Fruit fly (Drosophila melanogaster) whole organism, embryonic: Measurements from ENCODE around the gene Naa20A.

Experiments
- CG10654 ChIP-seq: fragments of 200-800 bp; sonication (Bioruptor generic); optimal IDR thresholded peaks from 2 replicates; lab custom pipeline; 2016; ENCODE audit warnings: missing biosample characterization, missing genetic modification characterization
- CG11093 ChIP-seq: fragments of 200-800 bp; sonication (Bioruptor generic); IDR thresholded peaks from 3 replicates; pipeline ENCODE4 v1.3.6; 2022; ENCODE audit warnings: missing biosample characterization, missing genetic modification characterization
- CG12236 ChIP-seq: fragments of 200-800 bp; sonication (Bioruptor generic); optimal IDR thresholded peaks from 2 replicates; lab custom pipeline; 2016; ENCODE audit warnings: missing biosample characterization, missing genetic modification characterization
- CG12769 ChIP-seq: fragments of 200-800 bp; sonication (Bioruptor generic); optimal IDR thresholded peaks from 2 replicates; lab custom pipeline; 2019; ENCODE audit warnings: missing biosample characterization, mild to moderate bottlenecking, missing genetic modification characterization, moderate library complexity
- CG16813 ChIP-seq: fragments of 200-800 bp; sonication (Bioruptor generic); IDR thresholded peaks from 3 replicates; pipeline ENCODE4 v1.3.6; 2022; ENCODE audit warnings: missing biosample characterization, missing genetic modification characterization; ENCODE audit not compliant: partially characterized antibody
- CG17359 ChIP-seq: fragments of 200-800 bp; sonication (Bioruptor generic); optimal IDR thresholded peaks from 3 replicates; lab custom pipeline; 2018; ENCODE audit warnings: missing biosample characterization, mild to moderate bottlenecking, missing genetic modification characterization, moderate library complexity
- CG1792 ChIP-seq: fragments of 200-800 bp; sonication (Bioruptor generic); optimal IDR thresholded peaks from 2 replicates; lab custom pipeline; 2016; ENCODE audit warnings: missing biosample characterization, missing genetic modification characterization
- CG18599 ChIP-seq: fragments of 200-800 bp; sonication (Bioruptor generic); optimal IDR thresholded peaks from 3 replicates; lab custom pipeline; 2017; ENCODE audit warnings: missing biosample characterization, missing genetic modification characterization, mild to moderate bottlenecking, moderate library complexity, missing genetic modification reagents
- CG2712 ChIP-seq: fragments of 200-800 bp; optimal IDR thresholded peaks from 3 replicates; lab custom pipeline; 2019; ENCODE audit warnings: missing biosample characterization, mild to moderate bottlenecking, missing genetic modification characterization, moderate library complexity
- CG30403 ChIP-seq: fragments of 200-800 bp; sonication (Bioruptor generic); optimal IDR thresholded peaks from 3 replicates; lab custom pipeline; 2016; ENCODE audit warnings: missing biosample characterization, missing genetic modification characterization
- CG6813 ChIP-seq: fragments of 200-800 bp; sonication (Bioruptor generic); optimal IDR thresholded peaks from 2 replicates; lab custom pipeline; 2017; ENCODE audit warnings: missing biosample characterization, missing genetic modification characterization, mild to moderate bottlenecking, moderate library complexity, missing genetic modification reagents
- CG7839 ChIP-seq: fragments of 200-800 bp; sonication (Bioruptor generic); optimal IDR thresholded peaks from 3 replicates; lab custom pipeline; 2018; ENCODE audit warnings: missing biosample characterization, mild to moderate bottlenecking, missing genetic modification characterization, moderate library complexity
- CG7987 ChIP-seq: fragments of 200-800 bp; sonication (Bioruptor generic); optimal IDR thresholded peaks from 2 replicates; lab custom pipeline; 2018; ENCODE audit warnings: missing biosample characterization, mild to moderate bottlenecking, missing genetic modification characterization, moderate library complexity
- Deaf1 ChIP-seq: fragments of 200-800 bp; optimal IDR thresholded peaks from 3 replicates; lab custom pipeline; 2019; ENCODE audit warnings: missing biosample characterization, mild to moderate bottlenecking, missing genetic modification characterization, moderate library complexity
- Fer1 ChIP-seq: fragments of 200-800 bp; sonication (Bioruptor generic); optimal IDR thresholded peaks from 2 replicates; lab custom pipeline; 2017; ENCODE audit warnings: missing biosample characterization, mild to moderate bottlenecking, missing genetic modification characterization
- Fer2 ChIP-seq: fragments of 200-800 bp; sonication (Bioruptor generic); optimal IDR thresholded peaks from 2 replicates; lab custom pipeline; 2018; ENCODE audit warnings: missing biosample characterization, mild to moderate bottlenecking, missing genetic modification characterization, moderate library complexity
- HLH4C ChIP-seq: fragments of 200-800 bp; sonication (Bioruptor generic); IDR thresholded peaks from 3 replicates; pipeline ENCODE4 v1.3.6; 2022; ENCODE audit warnings: missing biosample characterization, missing genetic modification characterization; ENCODE audit not compliant: partially characterized antibody
- HLHmδ ChIP-seq: fragments of 200-800 bp; sonication (Bioruptor generic); optimal IDR thresholded peaks from 2 replicates; lab custom pipeline; 2018; ENCODE audit warnings: missing biosample characterization, mild to moderate bottlenecking, missing genetic modification characterization, moderate library complexity
- Jarid2 ChIP-seq: fragments of 200-800 bp; sonication (Bioruptor generic); optimal IDR thresholded peaks from 3 replicates; lab custom pipeline; 2017; ENCODE audit warnings: mild to moderate bottlenecking, missing biosample characterization, missing genetic modification reagents, missing genetic modification characterization
- Kr ChIP-seq: fragments of 200-800 bp; sonication (Bioruptor generic); optimal IDR thresholded peaks from 2 replicates; lab custom pipeline; 2017; ENCODE audit warnings: missing biosample characterization, mild to moderate bottlenecking, missing genetic modification characterization
- MESR4 ChIP-seq: fragments of 200-800 bp; sonication (Bioruptor generic); optimal IDR thresholded peaks from 2 replicates; lab custom pipeline; 2018; ENCODE audit warnings: missing biosample characterization, mild to moderate bottlenecking, missing genetic modification characterization, moderate library complexity
- Max ChIP-seq: fragments of 200-800 bp; sonication (Bioruptor generic); optimal IDR thresholded peaks from 2 replicates; lab custom pipeline; 2016; ENCODE audit warnings: missing biosample characterization, mild to moderate bottlenecking, missing genetic modification characterization
- Oaz ChIP-seq: fragments of 200-800 bp; sonication (Bioruptor generic); IDR thresholded peaks from 2 replicates; pipeline ENCODE4 v1.3.6; 2022; ENCODE audit warnings: missing biosample characterization, missing genetic modification characterization
- Opbp ChIP-seq: fragments of 200-800 bp; sonication (Bioruptor generic); IDR thresholded peaks from 3 replicates; pipeline ENCODE4 v1.3.6; 2022; ENCODE audit warnings: missing biosample characterization, missing genetic modification characterization; ENCODE audit not compliant: partially characterized antibody
- Sin3A ChIP-seq: fragments of >200 bp; optimal IDR thresholded peaks from 2 replicates; lab custom pipeline; 2018
- aop ChIP-seq: fragments of 200-800 bp; sonication (Bioruptor generic); IDR thresholded peaks from 2 replicates; pipeline ENCODE4 v1.3.6; 2022; ENCODE audit warnings: missing biosample characterization, missing genetic modification characterization
- bbx ChIP-seq: fragments of 200-800 bp; sonication (Bioruptor generic); IDR thresholded peaks from 2 replicates; pipeline ENCODE4 v1.3.6; 2022; ENCODE audit warnings: missing biosample characterization, missing genetic modification characterization; ENCODE audit not compliant: partially characterized antibody
- bigmax ChIP-seq: fragments of 200-800 bp; sonication (Bioruptor generic); optimal IDR thresholded peaks from 2 replicates; lab custom pipeline; 2018; ENCODE audit warnings: missing biosample characterization, mild to moderate bottlenecking, missing genetic modification characterization
- chm ChIP-seq: fragments of 200-800 bp; sonication (Bioruptor generic); IDR thresholded peaks from 2 replicates; pipeline ENCODE4 v1.3.6; 2022; ENCODE audit warnings: missing biosample characterization, missing genetic modification characterization
- ci ChIP-seq: fragments of 200-800 bp; sonication (Bioruptor generic); IDR thresholded peaks from 3 replicates; pipeline ENCODE4 v1.3.6; 2022; ENCODE audit warnings: missing biosample characterization, missing genetic modification characterization
- cwo ChIP-seq: fragments of 200-800 bp; sonication (Bioruptor generic); optimal IDR thresholded peaks from 3 replicates; lab custom pipeline; 2017; ENCODE audit warnings: missing biosample characterization, missing genetic modification characterization, mild to moderate bottlenecking, moderate library complexity, missing genetic modification reagents
- dm ChIP-seq: fragments of 200-800 bp; sonication (Bioruptor generic); optimal IDR thresholded peaks from 3 replicates; lab custom pipeline; 2016; ENCODE audit warnings: missing biosample characterization, missing genetic modification characterization
- fru ChIP-seq: fragments of >200 bp; optimal IDR thresholded peaks from 2 replicates; lab custom pipeline; 2017
- inv ChIP-seq: fragments of 200-800 bp; sonication (Bioruptor generic); IDR thresholded peaks from 2 replicates; pipeline ENCODE4 v1.3.6; 2022; ENCODE audit warnings: missing biosample characterization, missing genetic modification characterization; ENCODE audit not compliant: partially characterized antibody
- kah ChIP-seq: fragments of 200-800 bp; sonication (Bioruptor generic); optimal IDR thresholded peaks from 2 replicates; lab custom pipeline; 2018; ENCODE audit warnings: missing biosample characterization, mild to moderate bottlenecking, missing genetic modification characterization
- lilli ChIP-seq: fragments of 200-800 bp; sonication (Bioruptor generic); optimal IDR thresholded peaks from 3 replicates; lab custom pipeline; 2016; ENCODE audit warnings: missing biosample characterization, missing genetic modification characterization
- onecut ChIP-seq: fragments of 200-800 bp; sonication (Bioruptor generic); IDR thresholded peaks from 2 replicates; pipeline ENCODE4 v1.3.6; 2022; ENCODE audit warnings: missing biosample characterization, missing genetic modification characterization
- org-1 ChIP-seq: fragments of 200-800 bp; sonication (Bioruptor generic); optimal IDR thresholded peaks from 2 replicates; lab custom pipeline; 2017; ENCODE audit warnings: missing biosample characterization, missing genetic modification characterization
- sens ChIP-seq: fragments of 200-800 bp; sonication (Bioruptor generic); peaks from one replicate; lab custom pipeline; 2016; ENCODE audit warnings: missing biosample characterization, missing genetic modification characterization
- sna ChIP-seq: fragments of 200-800 bp; sonication (Bioruptor generic); IDR thresholded peaks from 2 replicates; pipeline ENCODE4 v1.3.6; 2022; ENCODE audit warnings: missing biosample characterization, missing genetic modification characterization; ENCODE audit not compliant: partially characterized antibody
- tna ChIP-seq: fragments of 200-800 bp; sonication (Bioruptor generic); IDR thresholded peaks from 2 replicates; pipeline ENCODE4 v1.3.6; 2022; ENCODE audit warnings: missing biosample characterization, missing genetic modification characterization; ENCODE audit not compliant: partially characterized antibody
- trem ChIP-seq: fragments of 200-800 bp; optimal IDR thresholded peaks from 3 replicates; lab custom pipeline; 2019; ENCODE audit warnings: missing biosample characterization, mild to moderate bottlenecking, missing genetic modification characterization, moderate library complexity
- tup ChIP-seq: fragments of 200-800 bp; sonication (Bioruptor generic); optimal IDR thresholded peaks from 2 replicates; lab custom pipeline; 2016; ENCODE audit warnings: missing biosample characterization, mild to moderate bottlenecking, missing genetic modification characterization, moderate library complexity
- unc-4 ChIP-seq: fragments of 200-800 bp; sonication (Bioruptor generic); IDR thresholded peaks from 2 replicates; pipeline ENCODE4 v1.3.6; 2022; ENCODE audit warnings: missing biosample characterization, missing genetic modification characterization; ENCODE audit not compliant: partially characterized antibody
- zen2 ChIP-seq: fragments of 200-800 bp; sonication (Bioruptor generic); IDR thresholded peaks from 3 replicates; pipeline ENCODE4 v1.3.6; 2022; ENCODE audit warnings: missing biosample characterization, missing genetic modification characterization; ENCODE audit not compliant: partially characterized antibody

Naa20A gene

DNA sequence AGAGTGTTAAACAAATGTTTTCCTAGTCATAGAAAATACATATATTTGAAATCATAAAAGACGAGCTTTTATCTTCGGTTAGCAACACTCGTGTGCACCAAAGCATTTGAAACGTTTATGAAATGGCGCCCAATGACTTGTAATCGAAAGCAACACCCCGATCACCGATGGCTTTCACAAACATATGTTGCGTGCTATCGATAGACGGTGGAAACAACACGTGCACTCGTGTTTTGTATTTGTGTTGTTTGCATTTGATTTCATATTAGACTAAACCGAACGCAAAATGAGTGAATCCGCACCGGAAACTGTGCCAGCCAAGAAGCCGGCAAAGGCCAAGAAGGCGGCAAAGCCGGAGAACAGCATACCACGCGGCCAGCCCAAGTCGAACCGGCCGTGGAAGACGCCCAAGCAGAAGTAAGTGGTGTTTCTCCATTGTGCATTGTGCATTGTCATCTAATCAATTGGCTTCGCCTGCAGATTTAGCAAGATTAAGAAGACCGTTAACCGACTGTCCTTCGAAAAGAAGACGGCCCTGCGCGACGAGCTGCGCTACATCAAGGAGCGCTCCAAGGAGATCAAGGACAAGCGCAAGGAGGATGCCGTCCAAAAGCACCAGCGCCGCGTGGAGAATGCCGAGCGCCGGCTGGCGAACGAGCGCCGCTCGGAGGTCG, 6.7 kb downstream of the Naa20A start, which contains the start of gene CG14210 (continued):
- TF ChIP-seq CG6813 (GFP tag; lab: Kevin White, UChicago) (no peak), CG12236 (no peak), ci (no peak), CG11093 (GFP tag; lab: Robert Waterston, UW) (no peak), zen2 (GFP tag; lab: Robert Waterston, UW) (peak; percentile 78), Fer2 (tag; lab: Kevin White, UChicago) (no peak), sna (GFP tag; lab: Robert Waterston, UW) (peak; percentile 44; the same call in 1 of the 2 replicates), CG17359 (tag; lab: Kevin White, UChicago) (no peak), Jarid2 (GFP tag; lab: Kevin White, UChicago) (no peak), chm (GFP tag; lab: Robert Waterston, UW) (no peak), inv (GFP tag; lab: Robert Waterston, UW) (peak; percentile 48; the same call in 1 of the 2 replicates), dm (peak; percentile 90), Kr (GFP tag; lab: Kevin White, UChicago) (no peak), trem (tag; lab: Kevin White, UChicago) (peak; percentile 45), unc-4 (GFP tag; lab: Robert Waterston, UW) (peak; percentile 64), lilli (GFP tag; lab: Kevin White, UChicago) (no peak), fru (lab: Kevin White, UChicago) (no peak), CG18599 (no peak), CG16813 (GFP tag; lab: Robert Waterston, UW) (peak; percentile 62), tup (no peak), Opbp (GFP tag; lab: Robert Waterston, UW) (peak; percentile 72; the same call in 2 of the 3 replicates), HLHmδ (GFP tag; lab: Kevin White, UChicago) (no peak), CG10654 (no peak), bbx (GFP tag; lab: Robert Waterston, UW) (peak; percentile 75), CG12769 (no peak), org-1 (no peak), CG7987 (GFP tag; lab: Kevin White, UChicago) (peak; percentile 2), sens (GFP tag; lab: Kevin White, UChicago) (peak; percentile 19), Max (GFP tag; lab: Kevin White, UChicago) (peak; percentile 69), CG1792 (GFP tag; lab: Kevin White, UChicago) (no peak), kah (GFP tag; lab: Kevin White, UChicago) (no peak), Oaz (GFP tag; lab: Robert Waterston, UW) (no peak), onecut (no peak), Sin3A (lab: Kevin White, UChicago) (no peak), tna (GFP tag; lab: Robert Waterston, UW) (peak; percentile 83), aop (GFP tag; lab: Robert Waterston, UW) (no peak), MESR4 (peak; percentile 57), HLH4C (GFP tag; lab: Robert Waterston, UW) (peak; percentile 84), CG30403 (no peak), Deaf1 (tag; lab: Kevin White, UChicago) (no peak), CG2712 (tag; lab: Kevin White, UChicago) (no peak), bigmax (no peak), Fer1 (GFP tag; lab: Kevin White, UChicago) (peak; percentile 2), cwo (GFP tag; lab: Kevin White, UChicago) (peak; percentile 77), CG7839 (no peak)
